Worm (Caenorhabditis elegans) whole organism, young adult: ENCODE measurements around the gene Y58A7A.4.

ENCODE experiments used
- D2030.7 ChIP-seq: fragments of 200-800 bp; sonication (Bioruptor generic); IDR thresholded peaks from 2 replicates; pipeline ENCODE4 v1.3.6; 2022; ENCODE audit warnings: missing genetic modification reagents, missing genetic modification characterization, missing compliant biosample characterization
- F23B12.7 ChIP-seq: sonication (generic microtip); optimal IDR thresholded peaks from 2 replicates; lab custom pipeline; 2017; ENCODE audit warnings: missing genetic modification characterization, mild to moderate bottlenecking, missing compliant biosample characterization, antibody characterized with exemption, moderate library complexity; ENCODE audit not compliant: insufficient read depth
- K12H6.12 ChIP-seq: fragments of 200-800 bp; sonication (Bioruptor generic); optimal IDR thresholded peaks from 2 replicates; lab custom pipeline; 2018; ENCODE audit warnings: mild to moderate bottlenecking, missing genetic modification characterization, missing compliant biosample characterization
- Y56A3A.18 ChIP-seq: fragments of 200-800 bp; sonication (Bioruptor generic); IDR thresholded peaks from 2 replicates; pipeline ENCODE4 v1.3.6; 2022; ENCODE audit warnings: missing genetic modification reagents, missing genetic modification characterization, missing compliant biosample characterization
- cebp-1 ChIP-seq, 2 experiments: fragments of 200-800 bp in 1 of 2; sonication (Bioruptor generic) in 1 of 2; sonication (generic microtip) in 1 of 2; IDR thresholded peaks in 1 of 2; optimal IDR thresholded peaks in 1 of 2; 2 replicates each; pipeline versions ENCODE4 v1.3.6 to Lab custom; 2017 to 2022; ENCODE audit warnings: missing compliant biosample characterization in 2 of 2, missing genetic modification characterization in 2 of 2, mild to moderate bottlenecking in 1 of 2, missing genetic modification reagents in 1 of 2, moderate library complexity in 1 of 2
- efl-1 ChIP-seq: fragments of 150-350 bp; optimal IDR thresholded peaks from 2 replicates; lab custom pipeline; 2014; ENCODE audit warnings: missing biosample characterization, missing genetic modification reagents, missing genetic modification characterization
- ets-4 ChIP-seq: fragments of 200-800 bp; sonication (Bioruptor generic); optimal IDR thresholded peaks from 2 replicates; lab custom pipeline; 2018; ENCODE audit warnings: mild to moderate bottlenecking, missing genetic modification characterization, missing compliant biosample characterization
- him-1 ChIP-seq: sonication (generic microtip); optimal IDR thresholded peaks from 2 replicates; lab custom pipeline; 2016; ENCODE audit warnings: missing genotype, missing genetic modification reagents, missing genetic modification characterization, missing compliant biosample characterization
- let-526 ChIP-seq: fragments of 200-800 bp; sonication (Bioruptor generic); IDR thresholded peaks from 2 replicates; pipeline ENCODE4 v1.3.6; 2022; ENCODE audit warnings: missing genetic modification reagents, missing genetic modification characterization, missing compliant biosample characterization
- sea-2 ChIP-seq: fragments of 200-800 bp; sonication (Bioruptor generic); IDR thresholded peaks from 2 replicates; pipeline ENCODE4 v1.3.6; 2022; ENCODE audit warnings: missing genetic modification characterization, missing compliant biosample characterization
- unc-62 ChIP-seq: fragments of 150-350 bp; optimal IDR thresholded peaks from 2 replicates; lab custom pipeline; 2014; ENCODE audit warnings: missing biosample characterization, missing genetic modification reagents, missing genetic modification characterization
- ztf-3 ChIP-seq: fragments of 200-800 bp; sonication (Bioruptor generic); optimal IDR thresholded peaks from 2 replicates; lab custom pipeline; 2018; ENCODE audit warnings: mild to moderate bottlenecking, missing genetic modification characterization, missing compliant biosample characterization

- no peak for TF ChIP-seq D2030.7
- TF ChIP-seq sea-2 (GFP tag; lab: Robert Waterston, UW): no peak
- no peak for TF ChIP-seq F23B12.7 (tag; lab: Kevin White, UChicago)
- no peak for TF ChIP-seq efl-1 (GFP tag; lab: Kevin White, UChicago)
- TF ChIP-seq unc-62 (GFP tag; lab: Kevin White, UChicago): no peak
- no peak for TF ChIP-seq him-1 (tag; lab: Kevin White, UChicago)
- TF ChIP-seq K12H6.12 (tag; lab: Kevin White, UChicago): no peak
- no peak for TF ChIP-seq ets-4 (GFP tag; lab: Kevin White, UChicago)
- TF ChIP-seq cebp-1 (GFP tag; IDR thresholded peaks at IDR 0.05; lab: Robert Waterston, UW): no peak
- TF ChIP-seq cebp-1 (tag; optimal IDR thresholded peaks at IDR 0.05; lab: Kevin White, UChicago): no peak
- no peak for TF ChIP-seq ztf-3 (GFP tag; lab: Kevin White, UChicago)
- TF ChIP-seq let-526 (GFP tag; lab: Robert Waterston, UW): no peak
- TF ChIP-seq Y56A3A.18 (GFP tag; lab: Robert Waterston, UW): no peak
Observed at ce11 chrV:5110684-5111083, 25.9 kb upstream of the Y58A7A.4 start, which contains the start of gene ugt-63.
